Worm (Caenorhabditis elegans): Measurements from ENCODE around the gene Y47D3A.14.

Gene Y47D3A.14

ce11 chrIII:11246588-11246987 is 9.9 kb upstream of the Y47D3A.14 start:
- no peak for TF ChIP-seq tra-1 (GFP tag; IDR thresholded peaks at IDR 0.05)
- no peak for TF ChIP-seq gei-8 (GFP tag; optimal IDR thresholded peaks at IDR 0.05)
- TF ChIP-seq dmd-9 (GFP tag; IDR thresholded peaks at IDR 0.05): no peak
- 0 out of 4 replicates have a peak, but pooled peaks of 1 of the 2 experiments have one; percentile 33 for TF ChIP-seq madf-5 (GFP tag; IDR thresholded peaks at IDR 0.05)
- TF ChIP-seq lsy-2 (tag; optimal IDR thresholded peaks at IDR 0.05): no peak
- no peak for TF ChIP-seq Y48G9A.11 (GFP tag; IDR thresholded peaks at IDR 0.05)
- no peak for TF ChIP-seq mdl-1 (tag; optimal IDR thresholded peaks at IDR 0.05)
- no peak for TF ChIP-seq hmg-1.1 (GFP tag; IDR thresholded peaks at IDR 0.05)
- TF ChIP-seq ztf-11 (tag; optimal IDR thresholded peaks at IDR 0.05): no peak
- no peak for TF ChIP-seq T26A8.4 (GFP tag; IDR thresholded peaks at IDR 0.05)
- no peak for TF ChIP-seq F44E2.7 (GFP tag; IDR thresholded peaks at IDR 0.05)
- no peak for TF ChIP-seq D1046.2 (GFP tag; IDR thresholded peaks at IDR 0.05)
- TF ChIP-seq ceh-44 (GFP tag; IDR thresholded peaks at IDR 0.05): no peak
- TF ChIP-seq nhr-42 (GFP tag; IDR thresholded peaks at IDR 0.05): no peak
- TF ChIP-seq ces-1 (GFP tag; optimal IDR thresholded peaks at IDR 0.05): no peak
- no peak for TF ChIP-seq nhr-77 (tag; optimal IDR thresholded peaks at IDR 0.05)
- no peak for TF ChIP-seq snpc-1.2 (GFP tag; IDR thresholded peaks at IDR 0.05)
- no peak for TF ChIP-seq spr-1 (tag; optimal IDR thresholded peaks at IDR 0.05)
- no peak for TF ChIP-seq unc-39 (tag; optimal IDR thresholded peaks at IDR 0.05)
- no peak for TF ChIP-seq mdt-29 (GFP tag; IDR thresholded peaks at IDR 0.05)
- no peak for TF ChIP-seq nhr-102 (tag; optimal IDR thresholded peaks at IDR 0.05)
- TF ChIP-seq dve-1 (tag; optimal IDR thresholded peaks at IDR 0.05; ENCODE audit: insufficient read depth): no peak
- no peak for TF ChIP-seq F37D6.2 (tag; optimal IDR thresholded peaks at IDR 0.05)
- TF ChIP-seq lin-13 (GFP tag; optimal IDR thresholded peaks at IDR 0.05): no peak
- no peak for TF ChIP-seq fkh-10 (GFP tag; optimal IDR thresholded peaks at IDR 0.05)
- peak; percentile 49 for TF ChIP-seq ama-1 (optimal IDR thresholded peaks at IDR 0.05)
- no peak for TF ChIP-seq ceh-82 (tag; optimal IDR thresholded peaks at IDR 0.05)
- TF ChIP-seq daf-16 (GFP tag; optimal IDR thresholded peaks at IDR 0.05): no peak
- peak; percentile 2 for TF ChIP-seq daf-16 (tag; optimal IDR thresholded peaks at IDR 0.05)
- peak; percentile 19 for TF ChIP-seq mes-2 (tag; optimal IDR thresholded peaks at IDR 0.05; ENCODE audit: poor library complexity, severe bottlenecking)
- TF ChIP-seq ZK337.2 (GFP tag; IDR thresholded peaks at IDR 0.05): no peak
- peak; percentile 57 for TF ChIP-seq aha-1 (tag)
- TF ChIP-seq lin-29 (GFP tag; IDR thresholded peaks at IDR 0.05): no peak

ce11 chrIII:11244820-11245219 is 8.2 kb upstream of the Y47D3A.14 start, which contains the start of gene rsks-1:
rsks-1 (plus strand) TSS chrIII:11245120.
- no peak for TF ChIP-seq T20F7.1 (GFP tag; optimal IDR thresholded peaks at IDR 0.05)
- TF ChIP-seq lin-13 (GFP tag; optimal IDR thresholded peaks at IDR 0.05): no peak
- no peak for TF ChIP-seq pqm-1 (tag; optimal IDR thresholded peaks at IDR 0.05)
- TF ChIP-seq Y75B8A.6 (GFP tag; IDR thresholded peaks at IDR 0.05): no peak
- TF ChIP-seq fkh-10 (GFP tag; optimal IDR thresholded peaks at IDR 0.05): no peak
- no peak for TF ChIP-seq nhr-48 (tag; optimal IDR thresholded peaks at IDR 0.05)
- no peak for TF ChIP-seq saeg-2 (GFP tag; IDR thresholded peaks at IDR 0.05)
- TF ChIP-seq unc-39 (tag; optimal IDR thresholded peaks at IDR 0.05): no peak
- no peak for TF ChIP-seq lir-3 (tag; optimal IDR thresholded peaks at IDR 0.05)
- TF ChIP-seq Y48G9A.11 (GFP tag; IDR thresholded peaks at IDR 0.05): no peak
- no peak for TF ChIP-seq daf-12 (tag; optimal IDR thresholded peaks at IDR 0.05)
- TF ChIP-seq nhr-76 (tag; optimal IDR thresholded peaks at IDR 0.05): no peak
- TF ChIP-seq zip-11 (GFP tag; IDR thresholded peaks at IDR 0.05): no peak
- no peak for TF ChIP-seq lsy-2 (tag; optimal IDR thresholded peaks at IDR 0.05)
- no peak for TF ChIP-seq R02D3.7 (tag; optimal IDR thresholded peaks at IDR 0.05)
- TF ChIP-seq egl-43 (GFP tag; IDR thresholded peaks at IDR 0.05): no peak
